Fruit fly (Drosophila melanogaster) whole organism, embryonic: ENCODE measurements around the gene CG17801.

Experiments used
- CG10209 ChIP-seq: fragments of 200-800 bp; sonication (Bioruptor generic); optimal IDR thresholded peaks from 3 replicates; lab custom pipeline; 2017; ENCODE audit warnings: missing biosample characterization, mild to moderate bottlenecking, missing genetic modification characterization, missing genetic modification reagents
- CG10543 ChIP-seq: fragments of 200-800 bp; sonication (Bioruptor generic); optimal IDR thresholded peaks from 3 replicates; lab custom pipeline; 2017; ENCODE audit warnings: missing biosample characterization, mild to moderate bottlenecking, missing genetic modification characterization, moderate library complexity
- CG11247 ChIP-seq: fragments of 200-800 bp; sonication (Bioruptor generic); IDR thresholded peaks from 2 replicates; pipeline ENCODE4 v1.3.6; 2022; ENCODE audit warnings: missing biosample characterization, missing genetic modification characterization
- CG11696 ChIP-seq: fragments of 200-800 bp; sonication (Bioruptor generic); IDR thresholded peaks from 2 replicates; pipeline ENCODE4 v1.3.6; 2022; ENCODE audit warnings: missing biosample characterization, missing genetic modification characterization
- CG13894 ChIP-seq: fragments of 200-800 bp; sonication (Bioruptor generic); optimal IDR thresholded peaks from 3 replicates; lab custom pipeline; 2018; ENCODE audit warnings: missing biosample characterization, mild to moderate bottlenecking, missing genetic modification characterization, moderate library complexity
- CG14014 ChIP-seq: fragments of 200-800 bp; sonication (Bioruptor generic); IDR thresholded peaks from 2 replicates; pipeline ENCODE4 v1.3.6; 2022; ENCODE audit warnings: missing biosample characterization, missing genetic modification characterization
- CG14860 ChIP-seq: fragments of 200-800 bp; sonication (Bioruptor generic); IDR thresholded peaks from 3 replicates; pipeline ENCODE4 v1.3.6; 2022; ENCODE audit warnings: missing biosample characterization, missing genetic modification characterization; ENCODE audit not compliant: partially characterized antibody
- CG15269 ChIP-seq: fragments of 200-800 bp; sonication (Bioruptor generic); optimal IDR thresholded peaks from 2 replicates; lab custom pipeline; 2018; ENCODE audit warnings: missing biosample characterization, mild to moderate bottlenecking, missing genetic modification characterization, moderate library complexity
- CG17361 ChIP-seq: fragments of 200-800 bp; sonication (Bioruptor generic); IDR thresholded peaks from 3 replicates; pipeline ENCODE4 v1.3.6; 2022; ENCODE audit warnings: missing biosample characterization, missing genetic modification characterization
- CG18011 ChIP-seq: fragments of 200-800 bp; sonication (Bioruptor generic); optimal IDR thresholded peaks from 2 replicates; lab custom pipeline; 2017; ENCODE audit warnings: missing biosample characterization, missing genetic modification characterization, mild to moderate bottlenecking, moderate library complexity, missing genotype
- CG18619 ChIP-seq: fragments of 200-800 bp; sonication (Bioruptor generic); optimal IDR thresholded peaks from 3 replicates; lab custom pipeline; 2017; ENCODE audit warnings: missing biosample characterization, mild to moderate bottlenecking, missing genetic modification characterization
- CG2116 ChIP-seq: fragments of 200-800 bp; sonication (Bioruptor generic); optimal IDR thresholded peaks from 3 replicates; lab custom pipeline; 2018; ENCODE audit warnings: missing biosample characterization, mild to moderate bottlenecking, missing genetic modification characterization
- CG2120 ChIP-seq: fragments of 200-800 bp; sonication (Bioruptor generic); optimal IDR thresholded peaks from 3 replicates; lab custom pipeline; 2016; ENCODE audit warnings: missing biosample characterization, missing genetic modification characterization
- CG2199 ChIP-seq: fragments of 200-800 bp; sonication (Bioruptor generic); IDR thresholded peaks from 3 replicates; pipeline ENCODE4 v1.3.6; 2022; ENCODE audit warnings: missing biosample characterization, missing genetic modification characterization
- CG2678 ChIP-seq: fragments of 200-800 bp; sonication (Bioruptor generic); optimal IDR thresholded peaks from 3 replicates; lab custom pipeline; 2019; ENCODE audit warnings: missing biosample characterization, mild to moderate bottlenecking, missing genetic modification characterization, moderate library complexity
- CG3847 ChIP-seq: fragments of 200-800 bp; sonication (Bioruptor generic); IDR thresholded peaks from 2 replicates; pipeline ENCODE4 v1.3.6; 2022; ENCODE audit warnings: missing biosample characterization, missing genetic modification characterization
- CG6813 ChIP-seq: fragments of 200-800 bp; sonication (Bioruptor generic); optimal IDR thresholded peaks from 2 replicates; lab custom pipeline; 2017; ENCODE audit warnings: missing biosample characterization, missing genetic modification characterization, mild to moderate bottlenecking, moderate library complexity, missing genetic modification reagents
- Camta ChIP-seq: fragments of 200-800 bp; sonication (Bioruptor generic); optimal IDR thresholded peaks from 2 replicates; lab custom pipeline; 2016; ENCODE audit warnings: missing biosample characterization, missing genetic modification characterization
- Drgx ChIP-seq: fragments of 200-800 bp; sonication (Bioruptor generic); IDR thresholded peaks from 2 replicates; pipeline ENCODE4 v1.3.6; 2022; ENCODE audit warnings: missing biosample characterization, missing genetic modification characterization
- E2f1 ChIP-seq: fragments of 200-800 bp; sonication (Bioruptor generic); IDR thresholded peaks from 2 replicates; pipeline ENCODE4 v1.3.6; 2022; ENCODE audit warnings: missing biosample characterization, missing genetic modification characterization
- Ets97D ChIP-seq: fragments of 200-800 bp; sonication (Bioruptor generic); optimal IDR thresholded peaks from 3 replicates; lab custom pipeline; 2016; ENCODE audit warnings: missing biosample characterization, missing genetic modification characterization
- H2.0 ChIP-seq: fragments of 200-800 bp; sonication (Bioruptor generic); IDR thresholded peaks from 2 replicates; pipeline ENCODE4 v1.3.6; 2022; ENCODE audit warnings: missing biosample characterization, missing genetic modification characterization
- HLH3B ChIP-seq: fragments of 200-800 bp; sonication (Bioruptor generic); IDR thresholded peaks from 2 replicates; pipeline ENCODE4 v1.3.6; 2022; ENCODE audit warnings: missing biosample characterization, missing genetic modification characterization
- Hsf ChIP-seq: fragments of 200-800 bp; sonication (Bioruptor generic); optimal IDR thresholded peaks from 3 replicates; lab custom pipeline; 2016; ENCODE audit warnings: missing biosample characterization, missing genetic modification characterization
- Rfx ChIP-seq: fragments of 200-800 bp; sonication (Bioruptor generic); IDR thresholded peaks from 2 replicates; pipeline ENCODE4 v1.3.6; 2022; ENCODE audit warnings: missing biosample characterization, missing genetic modification characterization
- Six4 ChIP-seq: fragments of 200-800 bp; sonication (Bioruptor generic); optimal IDR thresholded peaks from 2 replicates; lab custom pipeline; 2016; ENCODE audit warnings: missing biosample characterization, missing genetic modification characterization
- ara ChIP-seq: fragments of 200-800 bp; sonication (Bioruptor generic); IDR thresholded peaks from 2 replicates; pipeline ENCODE4 v1.3.6; 2022; ENCODE audit warnings: missing biosample characterization, missing genetic modification characterization
- br ChIP-seq: fragments of >200 bp; optimal IDR thresholded peaks from 2 replicates; lab custom pipeline; 2017
- bsh ChIP-seq, 2 experiments: fragments of 200-800 bp; sonication (Bioruptor generic); optimal IDR thresholded peaks; 2 replicates each; lab custom pipeline; 2017 to 2018; ENCODE audit warnings: mild to moderate bottlenecking in 2 of 2, missing biosample characterization in 2 of 2, missing genetic modification characterization in 2 of 2, moderate library complexity in 1 of 2
- cad ChIP-seq: fragments of >200 bp; optimal IDR thresholded peaks from 2 replicates; lab custom pipeline; 2017; ENCODE audit warnings: missing biosample characterization, missing genetic modification characterization
- cas ChIP-seq: fragments of 200-800 bp; sonication (Bioruptor generic); IDR thresholded peaks from 2 replicates; pipeline ENCODE4 v1.3.6; 2022; ENCODE audit warnings: missing biosample characterization, missing genetic modification characterization
- cg ChIP-seq: fragments of 200-800 bp; sonication (Bioruptor generic); optimal IDR thresholded peaks from 3 replicates; lab custom pipeline; 2019; ENCODE audit warnings: missing biosample characterization, mild to moderate bottlenecking, missing genetic modification characterization, moderate library complexity
- corto ChIP-seq: fragments of 200-800 bp; sonication (Bioruptor generic); optimal IDR thresholded peaks from 2 replicates; lab custom pipeline; 2016; ENCODE audit warnings: missing biosample characterization, mild to moderate bottlenecking, missing genetic modification characterization, moderate library complexity
- dmrt99B ChIP-seq: fragments of 200-800 bp; sonication (Bioruptor generic); optimal IDR thresholded peaks from 2 replicates; lab custom pipeline; 2018; ENCODE audit warnings: missing biosample characterization, mild to moderate bottlenecking, missing genetic modification characterization, moderate library complexity
- esg ChIP-seq: fragments of 200-800 bp; sonication (Bioruptor generic); conservative IDR thresholded peaks from 2 replicates; pipeline ENCODE4 v1.3.6; 2022; ENCODE audit warnings: missing biosample characterization, missing genetic modification characterization
- fd96Cb ChIP-seq: fragments of 200-800 bp; sonication (Bioruptor generic); optimal IDR thresholded peaks from 2 replicates; lab custom pipeline; 2018; ENCODE audit warnings: missing biosample characterization, mild to moderate bottlenecking, missing genetic modification characterization, moderate library complexity
- hb ChIP-seq: fragments of 200-800 bp; sonication (Bioruptor generic); IDR thresholded peaks from 3 replicates; pipeline ENCODE4 v1.3.6; 2022; ENCODE audit warnings: missing biosample characterization, missing genetic modification characterization; ENCODE audit not compliant: partially characterized antibody
- insv ChIP-seq, 2 experiments: fragments of 200-800 bp; sonication (Bioruptor generic); optimal IDR thresholded peaks; 3 replicates each; lab custom pipeline; 2016 to 2018; ENCODE audit warnings: missing biosample characterization in 2 of 2, missing genetic modification characterization in 2 of 2
- jigr1 ChIP-seq: fragments of 200-800 bp; sonication (Bioruptor generic); IDR thresholded peaks from 3 replicates; pipeline ENCODE4 v1.3.6; 2022; ENCODE audit warnings: missing biosample characterization, missing genetic modification characterization
- kah ChIP-seq: fragments of 200-800 bp; sonication (Bioruptor generic); optimal IDR thresholded peaks from 2 replicates; lab custom pipeline; 2018; ENCODE audit warnings: missing biosample characterization, mild to moderate bottlenecking, missing genetic modification characterization
- lab ChIP-seq: fragments of 200-800 bp; sonication (Bioruptor generic); optimal IDR thresholded peaks from 3 replicates; lab custom pipeline; 2017; ENCODE audit warnings: missing biosample characterization, missing genetic modification characterization, mild to moderate bottlenecking, moderate library complexity, missing genetic modification reagents
- lilli ChIP-seq: fragments of 200-800 bp; sonication (Bioruptor generic); optimal IDR thresholded peaks from 3 replicates; lab custom pipeline; 2016; ENCODE audit warnings: missing biosample characterization, missing genetic modification characterization
- mam ChIP-seq: fragments of 200-800 bp; sonication (Bioruptor generic); optimal IDR thresholded peaks from 3 replicates; lab custom pipeline; 2016; ENCODE audit warnings: missing biosample characterization, missing genetic modification characterization
- pan ChIP-seq, 4 experiments: fragments of >200 bp in 3 of 4; fragments of 200-800 bp in 1 of 4; sonication (Bioruptor generic) in 1 of 4; optimal IDR thresholded peaks in 3 of 4; IDR thresholded peaks in 1 of 4; 2 replicates each; pipeline versions ENCODE4 v1.3.6 to Lab custom; 2017 to 2022; ENCODE audit warnings: missing biosample characterization in 2 of 4, missing genetic modification characterization in 2 of 4, mixed read lengths in 1 of 4
- pros ChIP-seq: fragments of 200-800 bp; sonication (Bioruptor generic); optimal IDR thresholded peaks from 3 replicates; lab custom pipeline; 2019; ENCODE audit warnings: missing biosample characterization, mild to moderate bottlenecking, missing genetic modification characterization, moderate library complexity
- slbo ChIP-seq: fragments of 200-800 bp; sonication (Bioruptor generic); IDR thresholded peaks from 2 replicates; pipeline ENCODE4 v1.3.6; 2022; ENCODE audit warnings: missing biosample characterization, missing genetic modification characterization
- ssp ChIP-seq: fragments of 200-800 bp; sonication (Bioruptor generic); IDR thresholded peaks from 2 replicates; pipeline ENCODE4 v1.3.6; 2022; ENCODE audit warnings: missing biosample characterization, missing genetic modification characterization
- tx ChIP-seq: fragments of 200-800 bp; sonication (Bioruptor generic); optimal IDR thresholded peaks from 2 replicates; lab custom pipeline; 2016; ENCODE audit warnings: missing biosample characterization, missing genetic modification characterization

The CG17801 gene

DNA sequence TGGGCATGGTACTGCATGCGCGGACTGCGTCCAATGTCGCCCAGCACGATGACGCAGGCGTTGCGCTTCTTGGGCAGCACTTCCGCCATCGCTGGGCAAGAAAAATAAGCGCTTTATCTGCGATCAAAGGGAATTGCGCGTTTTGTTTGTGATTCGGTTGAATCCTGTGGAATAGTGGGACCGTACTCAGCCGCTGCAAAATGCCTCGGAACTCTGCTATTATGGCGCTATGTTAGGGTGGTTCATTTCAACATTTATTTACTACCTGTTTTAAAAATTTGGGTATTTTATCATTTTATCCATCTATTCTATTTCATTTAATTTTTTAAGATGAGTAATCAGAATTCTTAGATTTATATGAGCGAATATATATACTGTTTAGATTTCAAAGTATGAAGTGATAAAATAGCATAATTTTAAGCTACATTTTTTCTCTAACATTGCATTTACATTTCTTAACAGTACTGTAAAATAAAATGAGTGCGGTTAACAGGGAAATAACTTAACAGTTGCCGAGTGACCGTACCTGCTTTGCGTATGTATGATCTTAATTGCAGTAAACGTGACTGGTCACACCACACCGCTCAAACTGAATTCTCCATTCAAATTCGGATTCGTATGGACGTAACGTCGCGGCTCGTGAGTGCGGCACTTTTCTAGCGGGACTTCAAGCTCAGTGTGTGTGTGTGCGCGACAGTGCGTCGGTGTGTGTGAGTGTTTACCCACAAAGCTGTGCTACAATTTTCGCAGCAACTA is 4.2 kb upstream of the CG17801 start, which contains the start of the genes Alg1 and tinc (continued):
- TF ChIP-seq jigr1 (GFP tag; lab: Robert Waterston, UW) (no peak), esg (GFP tag; lab: Robert Waterston, UW) (peak; percentile 24; the same call in 1 of the 2 replicates), pan (optimal IDR thresholded peaks at IDR 0.05; lab: Kevin White, UChicago) (no peak), pan (GFP tag; optimal IDR thresholded peaks at IDR 0.05 in 1 of 2, IDR thresholded peaks at IDR 0.05 in 1 of 2) (peak in 1 of 2 experiments; percentile 63), CG13894 (tag; lab: Kevin White, UChicago) (peak; percentile 81), CG11247 (GFP tag; lab: Robert Waterston, UW) (0 out of 2 replicates have a peak, but pooled peaks have one; percentile 4), CG2116 (GFP tag; lab: Kevin White, UChicago) (peak; percentile 36), Hsf (GFP tag; lab: Kevin White, UChicago) (peak; percentile 65), ara (GFP tag; lab: Robert Waterston, UW) (no peak), lilli (GFP tag; lab: Kevin White, UChicago) (peak; percentile 78), Rfx (GFP tag; lab: Robert Waterston, UW) (peak; percentile 58), ssp (GFP tag; lab: Robert Waterston, UW) (0 out of 2 replicates have a peak, but pooled peaks have one; percentile 27), Drgx (GFP tag; lab: Robert Waterston, UW) (peak; percentile 51; the same call in 1 of the 2 replicates), CG14860 (no peak), insv (GFP tag; optimal IDR thresholded peaks at IDR 0.05; lab: Kevin White, UChicago) (peak in 1 of 2 experiments; percentile 55), CG3847 (GFP tag; lab: Robert Waterston, UW) (peak; percentile 69), slbo (GFP tag; lab: Robert Waterston, UW) (peak; percentile 74), Camta (GFP tag; lab: Kevin White, UChicago) (peak; percentile 6), CG18011 (GFP tag; lab: Kevin White, UChicago) (peak; percentile 49), CG10543 (GFP tag; lab: Kevin White, UChicago) (peak; percentile 73), Ets97D (peak; percentile 77), mam (peak; percentile 55), CG10209 (GFP tag; lab: Kevin White, UChicago) (peak; percentile 53), Six4 (peak; percentile 42), HLH3B (GFP tag; lab: Robert Waterston, UW) (peak; percentile 31; the same call in 1 of the 2 replicates), CG6813 (GFP tag; lab: Kevin White, UChicago) (no peak), CG2678 (peak; percentile 86), tx (peak; percentile 6), CG18619 (GFP tag; lab: Kevin White, UChicago) (peak; percentile 42), H2.0 (GFP tag; lab: Robert Waterston, UW) (peak; percentile 42; the same call in 1 of the 2 replicates), E2f1 (GFP tag; lab: Robert Waterston, UW) (peak; percentile 53), hb (GFP tag; lab: Robert Waterston, UW) (no peak), corto (GFP tag; lab: Kevin White, UChicago) (no peak), CG17361 (peak; percentile 72; the same call in 2 of the 3 replicates), lab (GFP tag; lab: Kevin White, UChicago) (peak; percentile 72), cg (peak; percentile 87), CG15269 (tag; lab: Kevin White, UChicago) (peak; percentile 83), bsh (GFP tag; optimal IDR thresholded peaks at IDR 0.05; lab: Kevin White, UChicago) (peak in 1 of 2 experiments; percentile 68), pros (GFP tag; lab: Kevin White, UChicago) (no peak), kah (GFP tag; lab: Kevin White, UChicago) (peak; percentile 44), CG2199 (no peak), CG11696 (GFP tag; lab: Robert Waterston, UW) (0 out of 2 replicates have a peak, but pooled peaks have one; percentile 19), cad (GFP tag; lab: Kevin White, UChicago) (no peak), CG14014 (GFP tag; lab: Robert Waterston, UW) (0 out of 2 replicates have a peak, but pooled peaks have one; percentile 40), br (no peak), cas (GFP tag; lab: Robert Waterston, UW) (peak; percentile 46; the same call in 1 of the 2 replicates), fd96Cb (tag; lab: Kevin White, UChicago) (peak; percentile 37), dmrt99B (tag; lab: Kevin White, UChicago) (peak; percentile 77), CG2120 (GFP tag; lab: Kevin White, UChicago) (peak; percentile 84)
